Fruit fly (Drosophila melanogaster) whole organism, embryonic: ENCODE measurements around the gene mts.

Experiments
- Atf6 ChIP-seq: fragments of 200-800 bp; sonication (Bioruptor generic); IDR thresholded peaks from 2 replicates; pipeline ENCODE4 v1.3.6; 2022; ENCODE audit warnings: missing biosample characterization, missing genetic modification characterization
- Awh ChIP-seq: fragments of 200-800 bp; sonication (Bioruptor generic); IDR thresholded peaks from 2 replicates; pipeline ENCODE4, ENCODE4 v1.3.6; 2022; ENCODE audit warnings: missing biosample characterization, missing genetic modification characterization
- Bgb ChIP-seq: fragments of 200-800 bp; sonication (Bioruptor generic); IDR thresholded peaks from 2 replicates; pipeline ENCODE4 v1.3.6; 2022; ENCODE audit warnings: missing biosample characterization, missing genetic modification characterization; ENCODE audit not compliant: partially characterized antibody
- Blimp-1 ChIP-seq: fragments of 200-800 bp; sonication (Bioruptor generic); optimal IDR thresholded peaks from 3 replicates; lab custom pipeline; 2018; ENCODE audit warnings: missing biosample characterization, missing genetic modification characterization, mild to moderate bottlenecking, moderate library complexity, missing genetic modification reagents
- CG11093 ChIP-seq: fragments of 200-800 bp; sonication (Bioruptor generic); IDR thresholded peaks from 3 replicates; pipeline ENCODE4 v1.3.6; 2022; ENCODE audit warnings: missing biosample characterization, missing genetic modification characterization
- CG12744 ChIP-seq: fragments of 200-800 bp; sonication (Bioruptor generic); optimal IDR thresholded peaks from 2 replicates; lab custom pipeline; 2016; ENCODE audit warnings: missing biosample characterization, missing genetic modification characterization
- CG1529 ChIP-seq: fragments of 200-800 bp; sonication (Bioruptor generic); optimal IDR thresholded peaks from 3 replicates; lab custom pipeline; 2018; ENCODE audit warnings: missing biosample characterization, missing genetic modification characterization
- CG16779 ChIP-seq: fragments of 200-800 bp; sonication (Bioruptor generic); IDR thresholded peaks from 2 replicates; pipeline ENCODE4 v1.3.6; 2022; ENCODE audit warnings: missing biosample characterization, missing genetic modification characterization
- CG17385 ChIP-seq: fragments of 200-800 bp; sonication (Bioruptor generic); optimal IDR thresholded peaks from 3 replicates; lab custom pipeline; 2018; ENCODE audit warnings: missing biosample characterization, mild to moderate bottlenecking, missing genetic modification characterization
- CG18599 ChIP-seq: fragments of 200-800 bp; sonication (Bioruptor generic); optimal IDR thresholded peaks from 3 replicates; lab custom pipeline; 2017; ENCODE audit warnings: missing biosample characterization, missing genetic modification characterization, mild to moderate bottlenecking, moderate library complexity, missing genetic modification reagents
- CG18619 ChIP-seq: fragments of 200-800 bp; sonication (Bioruptor generic); optimal IDR thresholded peaks from 3 replicates; lab custom pipeline; 2017; ENCODE audit warnings: missing biosample characterization, mild to moderate bottlenecking, missing genetic modification characterization
- CG2120 ChIP-seq: fragments of 200-800 bp; sonication (Bioruptor generic); optimal IDR thresholded peaks from 3 replicates; lab custom pipeline; 2016; ENCODE audit warnings: missing biosample characterization, missing genetic modification characterization
- CG30403 ChIP-seq: fragments of 200-800 bp; sonication (Bioruptor generic); optimal IDR thresholded peaks from 3 replicates; lab custom pipeline; 2016; ENCODE audit warnings: missing biosample characterization, missing genetic modification characterization
- CG3163 ChIP-seq: fragments of 200-800 bp; sonication (Bioruptor generic); optimal IDR thresholded peaks from 3 replicates; lab custom pipeline; 2016; ENCODE audit warnings: missing biosample characterization, missing genetic modification characterization
- CG4424 ChIP-seq: fragments of 200-800 bp; sonication (Bioruptor generic); optimal IDR thresholded peaks from 3 replicates; lab custom pipeline; 2016; ENCODE audit warnings: missing biosample characterization, missing genetic modification characterization
- CG7556 ChIP-seq: fragments of 200-800 bp; sonication (Bioruptor generic); optimal IDR thresholded peaks from 2 replicates; lab custom pipeline; 2017; ENCODE audit warnings: missing biosample characterization, mild to moderate bottlenecking, missing genetic modification characterization
- CG8281 ChIP-seq: fragments of 200-800 bp; sonication (Bioruptor generic); optimal IDR thresholded peaks from 2 replicates; lab custom pipeline; 2018; ENCODE audit warnings: missing biosample characterization, mild to moderate bottlenecking, missing genetic modification characterization, moderate library complexity
- CG9817 ChIP-seq: fragments of 200-800 bp; sonication (Bioruptor generic); optimal IDR thresholded peaks from 2 replicates; lab custom pipeline; 2018; ENCODE audit warnings: missing biosample characterization, mild to moderate bottlenecking, missing genetic modification characterization, moderate library complexity
- CoRest ChIP-seq: fragments of 200-800 bp; sonication (Bioruptor generic); optimal IDR thresholded peaks from 3 replicates; lab custom pipeline; 2018; ENCODE audit warnings: missing biosample characterization, mild to moderate bottlenecking, missing genetic modification characterization, moderate library complexity
- Deaf1 ChIP-seq: fragments of 200-800 bp; optimal IDR thresholded peaks from 3 replicates; lab custom pipeline; 2019; ENCODE audit warnings: missing biosample characterization, mild to moderate bottlenecking, missing genetic modification characterization, moderate library complexity
- Dek ChIP-seq: fragments of 200-800 bp; sonication (Bioruptor generic); optimal IDR thresholded peaks from 3 replicates; lab custom pipeline; 2019; ENCODE audit warnings: missing biosample characterization, mild to moderate bottlenecking, missing genetic modification characterization, moderate library complexity
- HLH4C ChIP-seq: fragments of 200-800 bp; sonication (Bioruptor generic); IDR thresholded peaks from 3 replicates; pipeline ENCODE4 v1.3.6; 2022; ENCODE audit warnings: missing biosample characterization, missing genetic modification characterization; ENCODE audit not compliant: partially characterized antibody
- HLHmδ ChIP-seq: fragments of 200-800 bp; sonication (Bioruptor generic); optimal IDR thresholded peaks from 2 replicates; lab custom pipeline; 2018; ENCODE audit warnings: missing biosample characterization, mild to moderate bottlenecking, missing genetic modification characterization, moderate library complexity
- Hand ChIP-seq: fragments of 200-800 bp; sonication (Bioruptor generic); optimal IDR thresholded peaks from 2 replicates; lab custom pipeline; 2017; ENCODE audit warnings: mild to moderate bottlenecking, missing biosample characterization, missing genetic modification reagents, missing genetic modification characterization
- Med ChIP-seq: fragments of 200-800 bp; sonication (Bioruptor generic); peaks from one replicate; lab custom pipeline; 2016; ENCODE audit warnings: missing biosample characterization, missing genetic modification characterization, mild to moderate bottlenecking, inconsistent platforms, moderate library complexity
- Meics ChIP-seq: fragments of 200-800 bp; sonication (Bioruptor generic); optimal IDR thresholded peaks from 2 replicates; lab custom pipeline; 2017; ENCODE audit warnings: missing biosample characterization, mild to moderate bottlenecking, missing genetic modification characterization
- Myb ChIP-seq: fragments of 200-800 bp; sonication (Bioruptor generic); optimal IDR thresholded peaks from 2 replicates; lab custom pipeline; 2016; ENCODE audit warnings: missing biosample characterization, missing genetic modification characterization
- Rfx ChIP-seq: fragments of 200-800 bp; sonication (Bioruptor generic); IDR thresholded peaks from 2 replicates; pipeline ENCODE4 v1.3.6; 2022; ENCODE audit warnings: missing biosample characterization, missing genetic modification characterization
- bbx ChIP-seq: fragments of 200-800 bp; sonication (Bioruptor generic); IDR thresholded peaks from 2 replicates; pipeline ENCODE4 v1.3.6; 2022; ENCODE audit warnings: missing biosample characterization, missing genetic modification characterization; ENCODE audit not compliant: partially characterized antibody
- chinmo ChIP-seq: fragments of 200-800 bp; sonication (Bioruptor generic); IDR thresholded peaks from 4 replicates; pipeline ENCODE4 v1.3.6; 2022; ENCODE audit warnings: missing biosample characterization, missing genetic modification characterization; ENCODE audit not compliant: partially characterized antibody
- chm ChIP-seq: fragments of 200-800 bp; sonication (Bioruptor generic); IDR thresholded peaks from 2 replicates; pipeline ENCODE4 v1.3.6; 2022; ENCODE audit warnings: missing biosample characterization, missing genetic modification characterization
- cwo ChIP-seq: fragments of 200-800 bp; sonication (Bioruptor generic); optimal IDR thresholded peaks from 3 replicates; lab custom pipeline; 2017; ENCODE audit warnings: missing biosample characterization, missing genetic modification characterization, mild to moderate bottlenecking, moderate library complexity, missing genetic modification reagents
- dpn ChIP-seq, 2 experiments: fragments of 200-800 bp; sonication (Bioruptor generic); optimal IDR thresholded peaks; 3 replicates each; lab custom pipeline; 2016; ENCODE audit warnings: missing biosample characterization in 2 of 2, missing genetic modification characterization in 2 of 2
- dysf ChIP-seq: fragments of 200-800 bp; sonication (Bioruptor generic); IDR thresholded peaks from 3 replicates; pipeline ENCODE4 v1.3.6; 2022; ENCODE audit warnings: missing biosample characterization, missing genetic modification characterization
- ewg ChIP-seq: fragments of 200-800 bp; sonication (Bioruptor generic); optimal IDR thresholded peaks from 3 replicates; lab custom pipeline; 2017; ENCODE audit warnings: mild to moderate bottlenecking, missing biosample characterization, missing genetic modification reagents, missing genetic modification characterization
- gem ChIP-seq: fragments of 200-800 bp; sonication (Bioruptor generic); optimal IDR thresholded peaks from 2 replicates; lab custom pipeline; 2019; ENCODE audit warnings: missing biosample characterization, mild to moderate bottlenecking, missing genetic modification characterization, moderate library complexity
- grn ChIP-seq: fragments of 200-800 bp; sonication (Bioruptor generic); optimal IDR thresholded peaks from 3 replicates; lab custom pipeline; 2017; ENCODE audit warnings: missing biosample characterization, missing genetic modification characterization
- ham ChIP-seq: fragments of 200-800 bp; sonication (Bioruptor generic); IDR thresholded peaks from 2 replicates; pipeline ENCODE4 v1.3.6; 2022; ENCODE audit warnings: missing biosample characterization, missing genetic modification characterization
- hkb ChIP-seq, 2 experiments: fragments of 200-800 bp in 1 of 2; fragments of >200 bp in 1 of 2; sonication (Bioruptor generic) in 1 of 2; IDR thresholded peaks in 1 of 2; optimal IDR thresholded peaks in 1 of 2; 2 replicates each; pipeline versions ENCODE4 v1.3.6 to Lab custom; 2017 to 2022; ENCODE audit warnings: missing biosample characterization in 1 of 2, missing genetic modification characterization in 1 of 2
- ken ChIP-seq: fragments of 200-800 bp; sonication (Bioruptor generic); IDR thresholded peaks from 3 replicates; pipeline ENCODE4 v1.3.6; 2022; ENCODE audit warnings: missing biosample characterization, missing genetic modification characterization
- lilli ChIP-seq: fragments of 200-800 bp; sonication (Bioruptor generic); optimal IDR thresholded peaks from 3 replicates; lab custom pipeline; 2016; ENCODE audit warnings: missing biosample characterization, missing genetic modification characterization
- mirr ChIP-seq: fragments of 200-800 bp; sonication (Bioruptor generic); optimal IDR thresholded peaks from 3 replicates; lab custom pipeline; 2018; ENCODE audit warnings: missing biosample characterization, mild to moderate bottlenecking, missing genetic modification characterization
- pum ChIP-seq: fragments of 200-800 bp; sonication (Bioruptor generic); optimal IDR thresholded peaks from 2 replicates; lab custom pipeline; 2016; ENCODE audit warnings: missing biosample characterization, missing genetic modification characterization
- slbo ChIP-seq: fragments of 200-800 bp; sonication (Bioruptor generic); IDR thresholded peaks from 2 replicates; pipeline ENCODE4 v1.3.6; 2022; ENCODE audit warnings: missing biosample characterization, missing genetic modification characterization
- sug ChIP-seq: fragments of 200-800 bp; optimal IDR thresholded peaks from 2 replicates; lab custom pipeline; 2019; ENCODE audit warnings: missing biosample characterization, mild to moderate bottlenecking, missing genetic modification characterization, moderate library complexity
- tgo ChIP-seq: fragments of 200-800 bp; sonication (Bioruptor generic); IDR thresholded peaks from 3 replicates; pipeline ENCODE4 v1.3.6; 2022; ENCODE audit warnings: missing biosample characterization, missing genetic modification characterization

The mts gene

DNA sequence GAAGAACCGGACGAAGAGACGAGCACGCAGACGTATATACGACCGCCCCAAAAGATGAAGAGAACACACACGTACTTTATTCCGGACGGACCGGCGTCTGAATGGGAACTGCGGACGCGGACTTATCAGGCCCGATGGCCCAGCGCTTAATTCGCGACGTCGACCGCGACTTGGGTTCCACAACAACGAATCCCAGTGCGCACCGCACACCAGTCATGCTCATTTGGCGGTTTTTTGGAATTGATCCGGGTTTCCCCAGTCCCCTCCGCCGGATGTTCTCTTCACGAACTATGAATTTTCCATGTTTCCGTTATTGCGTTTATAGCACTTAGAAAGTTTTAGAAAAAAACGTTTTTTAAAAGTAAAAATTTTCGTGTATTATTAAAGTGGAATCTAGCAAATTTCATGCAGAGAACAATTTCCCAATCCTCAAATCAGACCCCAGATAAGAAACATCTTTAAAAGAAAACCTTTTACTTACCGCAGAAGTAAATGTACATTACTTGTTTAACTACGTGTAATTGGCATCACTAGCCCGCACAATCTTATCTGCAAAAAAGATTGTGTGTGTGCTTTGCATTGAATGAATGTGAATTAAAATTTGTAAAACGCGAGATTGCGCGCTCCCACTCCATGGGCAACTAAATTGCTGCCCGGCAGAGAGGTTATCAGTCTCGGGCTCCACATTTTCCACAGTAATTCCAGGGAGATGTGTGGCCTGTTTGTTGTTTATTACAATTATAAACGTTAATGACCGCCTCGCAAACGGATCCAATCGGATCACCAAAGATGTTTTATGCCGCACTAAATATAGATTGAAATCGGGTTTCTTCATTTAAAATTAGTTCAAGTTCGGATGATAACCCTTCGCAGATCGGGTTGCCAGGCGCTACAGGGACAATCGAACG is 36.7 kb upstream of the mts start, which contains the start of gene CG7149 (continued):
- no peak for TF ChIP-seq ewg (GFP tag; lab: Kevin White, UChicago)
- peak; percentile 33 for TF ChIP-seq CG7556 (GFP tag; lab: Kevin White, UChicago)
- peak; percentile 40 for TF ChIP-seq Hand (GFP tag; lab: Kevin White, UChicago)
- TF ChIP-seq chinmo (GFP tag; lab: Robert Waterston, UW) = peak; percentile 92; the same call in 3 of the 4 replicates
- no peak; the same call in 1 of the 2 replicates for TF ChIP-seq chm
- TF ChIP-seq ham (GFP tag; lab: Robert Waterston, UW) = no peak
- peak; percentile 39 for TF ChIP-seq CG18599 (GFP tag; lab: Kevin White, UChicago)
- 0 out of 2 replicates have a peak, but pooled peaks have one; percentile 15 for TF ChIP-seq Rfx
- peak; percentile 44 for TF ChIP-seq lilli (GFP tag; lab: Kevin White, UChicago)
- TF ChIP-seq dpn (GFP tag; optimal IDR thresholded peaks at IDR 0.05; lab: Kevin White, UChicago) = peak in 1 of 2 experiments; percentile 2
- TF ChIP-seq CG2120 (GFP tag; lab: Kevin White, UChicago) = peak; percentile 53
- TF ChIP-seq CoRest (tag; lab: Kevin White, UChicago) = peak; percentile 35
- TF ChIP-seq Awh (GFP tag; lab: Robert Waterston, UW) = 0 out of 2 replicates have a peak, but pooled peaks have one; percentile 4
- no peak for TF ChIP-seq CG11093 (GFP tag; lab: Robert Waterston, UW)
- peak; percentile 33 for TF ChIP-seq CG30403 (GFP tag; lab: Kevin White, UChicago)
- TF ChIP-seq Blimp-1 (GFP tag; lab: Kevin White, UChicago) = no peak
- TF ChIP-seq Med = peak; percentile 83
- TF ChIP-seq grn (GFP tag; lab: Kevin White, UChicago) = peak; percentile 54
- no peak for TF ChIP-seq CG12744
- no peak for TF ChIP-seq pum (GFP tag; lab: Kevin White, UChicago)
- peak; percentile 41; the same call in 1 of the 2 replicates for TF ChIP-seq slbo (GFP tag; lab: Robert Waterston, UW)
- peak; percentile 16 for TF ChIP-seq CG8281
- TF ChIP-seq Meics = peak; percentile 33
- peak; percentile 57 for TF ChIP-seq cwo (GFP tag; lab: Kevin White, UChicago)
- TF ChIP-seq Atf6 (GFP tag; lab: Robert Waterston, UW) = peak; percentile 52
- 0 out of 3 replicates have a peak, but pooled peaks have one; percentile 7 for TF ChIP-seq HLH4C
- TF ChIP-seq sug (tag; lab: Kevin White, UChicago) = peak; percentile 88
- no peak for TF ChIP-seq HLHmδ (GFP tag; lab: Kevin White, UChicago)
- TF ChIP-seq Bgb (GFP tag; lab: Robert Waterston, UW) = peak; percentile 57; the same call in 1 of the 2 replicates
- TF ChIP-seq gem (tag; lab: Kevin White, UChicago) = peak; percentile 19
- peak; percentile 5 for TF ChIP-seq CG4424 (GFP tag; lab: Kevin White, UChicago)
- no peak for TF ChIP-seq hkb (optimal IDR thresholded peaks at IDR 0.05; lab: Kevin White, UChicago)
- peak; percentile 6; the same call in 1 of the 2 replicates for TF ChIP-seq hkb (GFP tag; IDR thresholded peaks at IDR 0.05; lab: Robert Waterston, UW)
- peak; percentile 42; the same call in 1 of the 3 replicates for TF ChIP-seq ken
- 0 out of 2 replicates have a peak, but pooled peaks have one; percentile 27 for TF ChIP-seq CG16779 (GFP tag; lab: Robert Waterston, UW)
- TF ChIP-seq CG9817 (tag; lab: Kevin White, UChicago) = peak; percentile 10
- TF ChIP-seq CG17385 (GFP tag; lab: Kevin White, UChicago) = peak; percentile 83
- TF ChIP-seq Dek = peak; percentile 4
- TF ChIP-seq CG1529 (GFP tag; lab: Kevin White, UChicago) = peak; percentile 7
- peak; percentile 13; the same call in 1 of the 3 replicates for TF ChIP-seq tgo (GFP tag; lab: Robert Waterston, UW)
- peak; percentile 96 for TF ChIP-seq mirr (GFP tag; lab: Kevin White, UChicago)
- peak; percentile 10 for TF ChIP-seq CG3163 (GFP tag; lab: Kevin White, UChicago)
- TF ChIP-seq CG18619 (GFP tag; lab: Kevin White, UChicago) = no peak
- TF ChIP-seq Deaf1 = peak; percentile 88
- TF ChIP-seq Myb = no peak
- TF ChIP-seq bbx (GFP tag; lab: Robert Waterston, UW) = peak; percentile 37; the same call in 1 of the 2 replicates
- peak; percentile 30; the same call in 1 of the 3 replicates for TF ChIP-seq dysf
